Worm (Caenorhabditis elegans) whole organism, young adult: Measurements from ENCODE around the gene ser-2.
A peak's percentile ranks its signal among the peaks of the same experiment; 100 is the strongest.

Source experiments
- B0261.1 ChIP-seq: sonication (generic microtip); optimal IDR thresholded peaks from 2 replicates; lab custom pipeline; 2016; ENCODE audit warnings: mild to moderate bottlenecking, missing genetic modification characterization, moderate library complexity, missing compliant biosample characterization
- B0336.3 ChIP-seq: fragments of 200-800 bp; sonication (Bioruptor generic); IDR thresholded peaks from 2 replicates; pipeline ENCODE4 v1.3.6; 2022; ENCODE audit warnings: missing genetic modification characterization, missing compliant biosample characterization
- C06A6.2 ChIP-seq: fragments of 200-800 bp; sonication (Bioruptor generic); conservative IDR thresholded peaks from 2 replicates; pipeline ENCODE4 v1.3.6; 2022; ENCODE audit warnings: missing genetic modification characterization, missing compliant biosample characterization
- F10E7.11 ChIP-seq: sonication (generic microtip); optimal IDR thresholded peaks from 2 replicates; lab custom pipeline; 2017; ENCODE audit warnings: mild to moderate bottlenecking, missing genetic modification characterization, moderate library complexity, missing compliant biosample characterization
- F37B4.10 ChIP-seq: fragments of 200-800 bp; sonication (Bioruptor generic); IDR thresholded peaks from 2 replicates; pipeline ENCODE4 v1.3.6; 2022; ENCODE audit warnings: missing genetic modification characterization, missing compliant biosample characterization
- F55B11.4 ChIP-seq: sonication (generic microtip); optimal IDR thresholded peaks from 2 replicates; lab custom pipeline; 2016; ENCODE audit warnings: missing compliant biosample characterization, missing genetic modification characterization, borderline replicate concordance; ENCODE audit not compliant: insufficient read depth
- K12H6.12 ChIP-seq: fragments of 200-800 bp; sonication (Bioruptor generic); optimal IDR thresholded peaks from 2 replicates; lab custom pipeline; 2018; ENCODE audit warnings: mild to moderate bottlenecking, missing genetic modification characterization, missing compliant biosample characterization
- Y53F4B.3 ChIP-seq: fragments of 200-800 bp; sonication (Bioruptor generic); IDR thresholded peaks from 2 replicates; pipeline ENCODE4 v1.3.6; 2022; ENCODE audit warnings: missing genetic modification reagents, missing genetic modification characterization, missing compliant biosample characterization
- ZK185.1 ChIP-seq: sonication (generic microtip); optimal IDR thresholded peaks from 2 replicates; lab custom pipeline; 2016; ENCODE audit warnings: mild to moderate bottlenecking, missing genetic modification characterization, missing compliant biosample characterization; ENCODE audit not compliant: poor library complexity, severe bottlenecking
- akir-1 ChIP-seq: fragments of 200-800 bp; sonication (Bioruptor generic); optimal IDR thresholded peaks from 2 replicates; lab custom pipeline; 2018; ENCODE audit warnings: mild to moderate bottlenecking, missing genetic modification characterization, moderate library complexity, missing compliant biosample characterization
- ama-1 ChIP-seq, 3 experiments: fragments of 150-350 bp in 1 of 3; sonication (generic microtip) in 2 of 3; optimal IDR thresholded peaks; 2 replicates each; lab custom pipeline; 2014 to 2018; ENCODE audit warnings: missing biosample characterization in 2 of 3, missing genetic modification characterization in 2 of 3, missing genetic modification reagents in 2 of 3
- aptf-3 ChIP-seq: fragments of 200-800 bp; sonication (Bioruptor generic); IDR thresholded peaks from 2 replicates; pipeline ENCODE4 v1.3.6; 2022; ENCODE audit warnings: missing genetic modification characterization, missing compliant biosample characterization
- atf-7 ChIP-seq: sonication (generic microtip); optimal IDR thresholded peaks from 2 replicates; lab custom pipeline; 2017; ENCODE audit warnings: mild to moderate bottlenecking, missing genetic modification characterization, missing compliant biosample characterization
- athp-1 ChIP-seq: sonication (generic microtip); optimal IDR thresholded peaks from 2 replicates; lab custom pipeline; 2017; ENCODE audit warnings: mild to moderate bottlenecking, missing genetic modification characterization, missing compliant biosample characterization
- cebp-1 ChIP-seq, 2 experiments: fragments of 200-800 bp in 1 of 2; sonication (Bioruptor generic) in 1 of 2; sonication (generic microtip) in 1 of 2; IDR thresholded peaks in 1 of 2; optimal IDR thresholded peaks in 1 of 2; 2 replicates each; pipeline versions ENCODE4 v1.3.6 to Lab custom; 2017 to 2022; ENCODE audit warnings: missing compliant biosample characterization in 2 of 2, missing genetic modification characterization in 2 of 2, mild to moderate bottlenecking in 1 of 2, missing genetic modification reagents in 1 of 2, moderate library complexity in 1 of 2
- ceh-27 ChIP-seq: fragments of 200-800 bp; sonication (Bioruptor generic); optimal IDR thresholded peaks from 2 replicates; lab custom pipeline; 2018; ENCODE audit warnings: mild to moderate bottlenecking, missing genetic modification characterization, moderate library complexity, missing compliant biosample characterization
- chd-7 ChIP-seq: sonication (generic microtip); optimal IDR thresholded peaks from 2 replicates; lab custom pipeline; 2016; ENCODE audit warnings: mild to moderate bottlenecking, missing genetic modification characterization, moderate library complexity, missing compliant biosample characterization
- dox-1 ChIP-seq: fragments of 200-800 bp; sonication (Bioruptor generic); IDR thresholded peaks from 2 replicates; pipeline ENCODE4 v1.3.6; 2022; ENCODE audit warnings: missing genetic modification reagents, missing genetic modification characterization, missing compliant biosample characterization
- dpff-1 ChIP-seq: sonication (generic microtip); optimal IDR thresholded peaks from 2 replicates; lab custom pipeline; 2017; ENCODE audit warnings: mild to moderate bottlenecking, missing genetic modification characterization, missing compliant biosample characterization
- egl-44 ChIP-seq: fragments of 200-800 bp; sonication (Bioruptor generic); IDR thresholded peaks from 2 replicates; pipeline ENCODE4 v1.3.6; 2022; ENCODE audit warnings: missing genetic modification reagents, missing genetic modification characterization, missing compliant biosample characterization
- egrh-3 ChIP-seq: fragments of 200-800 bp; sonication (Bioruptor generic); IDR thresholded peaks from 2 replicates; pipeline ENCODE4 v1.3.6; 2022; ENCODE audit warnings: missing genetic modification reagents, missing genetic modification characterization, missing compliant biosample characterization
- gei-17 ChIP-seq: fragments of 200-800 bp; sonication (Bioruptor generic); optimal IDR thresholded peaks from 2 replicates; lab custom pipeline; 2018; ENCODE audit warnings: mild to moderate bottlenecking, missing genetic modification characterization, missing compliant biosample characterization
- hlh-26 ChIP-seq: fragments of 200-800 bp; sonication (Bioruptor generic); conservative IDR thresholded peaks from 2 replicates; pipeline ENCODE4 v1.3.6; 2022; ENCODE audit warnings: missing genetic modification reagents, missing genetic modification characterization, missing compliant biosample characterization
- hmg-1.2 ChIP-seq: fragments of 200-800 bp; sonication (Bioruptor generic); IDR thresholded peaks from 2 replicates; pipeline ENCODE4 v1.3.6; 2022; ENCODE audit warnings: missing genetic modification reagents, missing genetic modification characterization, missing compliant biosample characterization
- hmg-20 ChIP-seq: fragments of 200-800 bp; sonication (Bioruptor generic); IDR thresholded peaks from 2 replicates; pipeline ENCODE4 v1.3.6; 2022; ENCODE audit warnings: missing genetic modification reagents, missing genetic modification characterization, missing compliant biosample characterization
- lag-1 ChIP-seq: fragments of 200-800 bp; sonication (Bioruptor generic); IDR thresholded peaks from 2 replicates; pipeline ENCODE4 v1.3.6; 2022; ENCODE audit warnings: missing genetic modification reagents, missing genetic modification characterization, missing compliant biosample characterization
- lin-40 ChIP-seq: sonication (generic microtip); optimal IDR thresholded peaks from 2 replicates; lab custom pipeline; 2016; ENCODE audit warnings: missing genetic modification characterization, mild to moderate bottlenecking, missing compliant biosample characterization, missing genotype, missing genetic modification reagents
- lin-54 ChIP-seq: fragments of 200-800 bp; sonication (Bioruptor generic); optimal IDR thresholded peaks from 2 replicates; lab custom pipeline; 2018; ENCODE audit warnings: mild to moderate bottlenecking, missing genetic modification characterization, missing compliant biosample characterization
- lir-1 ChIP-seq: fragments of 200-800 bp; sonication (Bioruptor generic); conservative IDR thresholded peaks from 2 replicates; pipeline ENCODE4 v1.3.6; 2022; ENCODE audit warnings: missing genetic modification reagents, missing genetic modification characterization, missing compliant biosample characterization
- madf-10 ChIP-seq: sonication (generic microtip); optimal IDR thresholded peaks from 2 replicates; lab custom pipeline; 2016; ENCODE audit warnings: mild to moderate bottlenecking, missing genetic modification characterization, missing compliant biosample characterization
- madf-6 ChIP-seq: fragments of 200-800 bp; sonication (Bioruptor generic); IDR thresholded peaks from 2 replicates; pipeline ENCODE4 v1.3.6; 2022; ENCODE audit warnings: missing genetic modification reagents, missing genetic modification characterization, missing compliant biosample characterization
- mcd-1 ChIP-seq: fragments of 200-800 bp; sonication (Bioruptor generic); IDR thresholded peaks from 2 replicates; pipeline ENCODE4 v1.3.6; 2022; ENCODE audit warnings: missing genetic modification reagents, missing genetic modification characterization, missing compliant biosample characterization
- mxl-1 ChIP-seq: sonication (generic microtip); optimal IDR thresholded peaks from 2 replicates; lab custom pipeline; 2016; ENCODE audit warnings: missing genetic modification characterization, missing compliant biosample characterization
- nfyb-1 ChIP-seq: fragments of 200-800 bp; sonication (Bioruptor generic); IDR thresholded peaks from 2 replicates; pipeline ENCODE4 v1.3.6; 2022; ENCODE audit warnings: missing genetic modification reagents, missing genetic modification characterization, missing compliant biosample characterization
- nhr-80 ChIP-seq: sonication (generic microtip); optimal IDR thresholded peaks from 2 replicates; lab custom pipeline; 2016; ENCODE audit warnings: missing genetic modification characterization, missing compliant biosample characterization
- pbrm-1 ChIP-seq: fragments of 200-800 bp; sonication (Bioruptor generic); IDR thresholded peaks from 2 replicates; pipeline ENCODE4 v1.3.6; 2022; ENCODE audit warnings: missing genetic modification reagents, missing genetic modification characterization, missing compliant biosample characterization
- repo-1 ChIP-seq: sonication (generic microtip); optimal IDR thresholded peaks from 2 replicates; lab custom pipeline; 2017; ENCODE audit warnings: mild to moderate bottlenecking, missing genetic modification characterization, missing compliant biosample characterization
- snpc-3.4 ChIP-seq: sonication (generic microtip); optimal IDR thresholded peaks from 2 replicates; lab custom pipeline; 2017; ENCODE audit warnings: missing genetic modification characterization, mild to moderate bottlenecking, missing compliant biosample characterization, antibody characterized with exemption, moderate library complexity, missing genotype, missing genetic modification reagents
- snpc-4 ChIP-seq, 5 experiments: fragments of 150-350 bp in 1 of 5; sonication (generic microtip) in 4 of 5; optimal IDR thresholded peaks; 2 replicates each; lab custom pipeline; 2014 to 2018; ENCODE audit warnings: missing genetic modification characterization in 5 of 5, missing biosample characterization in 3 of 5, antibody characterized with exemption in 2 of 5, mild to moderate bottlenecking in 2 of 5, missing compliant biosample characterization in 2 of 5, missing genotype in 2 of 5, moderate library complexity in 2 of 5, missing genetic modification reagents in 1 of 5
- somi-1 ChIP-seq: fragments of 200-800 bp; sonication (Bioruptor generic); optimal IDR thresholded peaks from 2 replicates; lab custom pipeline; 2018; ENCODE audit warnings: mild to moderate bottlenecking, missing genetic modification characterization, missing compliant biosample characterization
- sptf-2 ChIP-seq: fragments of 200-800 bp; sonication (Bioruptor generic); optimal IDR thresholded peaks from 2 replicates; lab custom pipeline; 2018; ENCODE audit warnings: mild to moderate bottlenecking, missing genetic modification characterization, missing compliant biosample characterization
- tbp1 ChIP-seq: fragments of 200-800 bp; sonication (Bioruptor generic); optimal IDR thresholded peaks from 2 replicates; lab custom pipeline; 2018; ENCODE audit warnings: mild to moderate bottlenecking, missing genetic modification characterization, missing compliant biosample characterization
- unc-62 ChIP-seq: fragments of 150-350 bp; optimal IDR thresholded peaks from 2 replicates; lab custom pipeline; 2014; ENCODE audit warnings: missing biosample characterization, missing genetic modification reagents, missing genetic modification characterization
- ztf-28 ChIP-seq: fragments of 200-800 bp; sonication (Bioruptor generic); IDR thresholded peaks from 2 replicates; pipeline ENCODE4 v1.3.6; 2022; ENCODE audit warnings: missing genetic modification reagents, missing genetic modification characterization, missing compliant biosample characterization
- ztf-3 ChIP-seq: fragments of 200-800 bp; sonication (Bioruptor generic); optimal IDR thresholded peaks from 2 replicates; lab custom pipeline; 2018; ENCODE audit warnings: mild to moderate bottlenecking, missing genetic modification characterization, missing compliant biosample characterization

The ser-2 gene

ce11 chrX:15274827-15275761, 27.7 kb downstream of the ser-2 start:
- TF ChIP-seq tbp1 (GFP tag; lab: Kevin White, UChicago): peak; percentile 49
- peak; percentile 85 for TF ChIP-seq ztf-3
- TF ChIP-seq dpff-1 (tag; lab: Kevin White, UChicago): no peak
- no peak for TF ChIP-seq aptf-3 (GFP tag; lab: Robert Waterston, UW)
- no peak for TF ChIP-seq snpc-3.4 (tag; lab: Kevin White, UChicago)
- TF ChIP-seq cebp-1 (GFP tag; IDR thresholded peaks at IDR 0.05; lab: Robert Waterston, UW): peak; percentile 49; the same call in 1 of the 2 replicates
- TF ChIP-seq cebp-1 (tag; optimal IDR thresholded peaks at IDR 0.05; lab: Kevin White, UChicago): peak; percentile 77
- TF ChIP-seq repo-1: peak; percentile 14
- TF ChIP-seq unc-62 (GFP tag; lab: Kevin White, UChicago): no peak
- TF ChIP-seq ZK185.1: peak; percentile 13
- no peak for TF ChIP-seq mxl-1 (tag; lab: Kevin White, UChicago)
- TF ChIP-seq athp-1 (tag; lab: Kevin White, UChicago): no peak
- no peak for TF ChIP-seq madf-6 (GFP tag; lab: Robert Waterston, UW)
- no peak for TF ChIP-seq ztf-28 (GFP tag; lab: Robert Waterston, UW)
- TF ChIP-seq hlh-26 (GFP tag; lab: Robert Waterston, UW): no peak
- TF ChIP-seq hmg-1.2 (GFP tag; lab: Robert Waterston, UW): peak; percentile 48; the same call in 1 of the 2 replicates
- peak; percentile 6; the same call in 1 of the 2 replicates for TF ChIP-seq pbrm-1 (GFP tag; lab: Robert Waterston, UW)
- peak; percentile 41 for TF ChIP-seq nhr-80
- TF ChIP-seq F55B11.4: no peak
- TF ChIP-seq F37B4.10 (GFP tag; lab: Robert Waterston, UW): no peak
- peak; percentile 39 for TF ChIP-seq madf-10 (tag; lab: Kevin White, UChicago)
- TF ChIP-seq hmg-20 (GFP tag; lab: Robert Waterston, UW): no peak
- TF ChIP-seq akir-1 (GFP tag; lab: Kevin White, UChicago): no peak
- TF ChIP-seq egl-44: 0 out of 2 replicates have a peak, but pooled peaks have one; percentile 25
- TF ChIP-seq egrh-3: peak; percentile 93
- TF ChIP-seq atf-7: peak; percentile 41
- TF ChIP-seq somi-1: peak; percentile 71
- peak; percentile 68 for TF ChIP-seq nfyb-1 (GFP tag; lab: Robert Waterston, UW)
- peak; percentile 63; the same call in 1 of the 2 replicates for TF ChIP-seq B0336.3 (GFP tag; lab: Robert Waterston, UW)
- TF ChIP-seq lir-1 (GFP tag; lab: Robert Waterston, UW): peak; percentile 87
- TF ChIP-seq sptf-2 (GFP tag; lab: Kevin White, UChicago): no peak
- TF ChIP-seq Y53F4B.3: no peak
- TF ChIP-seq ceh-27 (GFP tag; lab: Kevin White, UChicago): peak; percentile 80
- peak; percentile 53 for TF ChIP-seq dox-1
- no peak for TF ChIP-seq snpc-4 (GFP tag; optimal IDR thresholded peaks at IDR 0.05; lab: Kevin White, UChicago)
- peak in 2 of 4 experiments; percentile 6 to 20 for TF ChIP-seq snpc-4 (tag; optimal IDR thresholded peaks at IDR 0.05; lab: Kevin White, UChicago)
- TF ChIP-seq B0261.1 (tag; lab: Kevin White, UChicago): no peak
- peak; percentile 87 for TF ChIP-seq K12H6.12
- no peak; the same call in none of the 2 replicates for TF ChIP-seq mcd-1 (GFP tag; lab: Robert Waterston, UW)
- peak; percentile 59 for TF ChIP-seq lin-40 (tag; lab: Kevin White, UChicago)
- TF ChIP-seq ama-1 (optimal IDR thresholded peaks at IDR 0.05; lab: Kevin White, UChicago): no peak
- no peak for TF ChIP-seq ama-1 (GFP tag; optimal IDR thresholded peaks at IDR 0.05; lab: Kevin White, UChicago)
- TF ChIP-seq lag-1 (GFP tag; lab: Robert Waterston, UW): no peak
- peak; percentile 38 for TF ChIP-seq lin-54 (GFP tag; lab: Kevin White, UChicago)
- 0 out of 2 replicates have a peak, but pooled peaks have one; percentile 38 for TF ChIP-seq C06A6.2 (GFP tag; lab: Robert Waterston, UW)
- peak; percentile 87 for TF ChIP-seq chd-7 (tag; lab: Kevin White, UChicago)
- TF ChIP-seq F10E7.11 (tag; lab: Kevin White, UChicago): no peak
- TF ChIP-seq gei-17 (GFP tag; lab: Kevin White, UChicago): peak; percentile 21
